Worm (Caenorhabditis elegans) whole organism, midembryonic: ENCODE results near the gene pqn-87.

Source experiments
- T22C8.4 ChIP-seq: fragments of 200-800 bp; sonication (Bioruptor generic); IDR thresholded peaks from 2 replicates; pipeline ENCODE4 v1.3.6; 2022; ENCODE audit warnings: missing genetic modification characterization, missing compliant biosample characterization
- cog-1 ChIP-seq: sonication (generic microtip); optimal IDR thresholded peaks from 2 replicates; lab custom pipeline; 2016; ENCODE audit warnings: missing genetic modification characterization, missing compliant biosample characterization
- flt-1 ChIP-seq: fragments of 200-800 bp; sonication (Bioruptor generic); IDR thresholded peaks from 2 replicates; pipeline ENCODE4 v1.3.6; 2022; ENCODE audit warnings: missing genetic modification characterization, missing compliant biosample characterization
- klf-2 ChIP-seq: fragments of 200-800 bp; sonication (Bioruptor generic); conservative IDR thresholded peaks from 2 replicates; pipeline ENCODE4 v1.3.6; 2022; ENCODE audit warnings: missing genetic modification reagents, missing genetic modification characterization, missing compliant biosample characterization
- med-1 ChIP-seq: sonication (generic microtip); optimal IDR thresholded peaks from 2 replicates; lab custom pipeline; 2017; ENCODE audit warnings: missing genetic modification characterization, mild to moderate bottlenecking, missing compliant biosample characterization, antibody characterized with exemption, missing genetic modification reagents; ENCODE audit not compliant: insufficient read depth
- ref-1 ChIP-seq: fragments of 200-800 bp; sonication (Bioruptor generic); conservative IDR thresholded peaks from 2 replicates; pipeline ENCODE4 v1.3.6; 2022; ENCODE audit warnings: missing genetic modification reagents, missing genetic modification characterization, missing compliant biosample characterization
- tab-1 ChIP-seq: fragments of 200-800 bp; sonication (Bioruptor generic); IDR thresholded peaks from 2 replicates; pipeline ENCODE4 v1.3.6; 2022; ENCODE audit warnings: missing genetic modification characterization, missing compliant biosample characterization
- ztf-23 ChIP-seq: fragments of 200-800 bp; sonication (Bioruptor generic); IDR thresholded peaks from 2 replicates; pipeline ENCODE4 v1.3.6; 2022; ENCODE audit warnings: missing genetic modification reagents, missing genetic modification characterization, missing compliant biosample characterization
- ztf-29 ChIP-seq: fragments of 200-800 bp; sonication (Bioruptor generic); IDR thresholded peaks from 2 replicates; pipeline ENCODE4 v1.3.6; 2022; ENCODE audit warnings: missing genetic modification reagents, missing genetic modification characterization, missing compliant biosample characterization

Gene pqn-87

ce11 chrII:12222524-12222923 is 2.4 kb downstream of the pqn-87 start:
- TF ChIP-seq tab-1 (GFP tag; lab: Robert Waterston, UW), result 0 out of 2 replicates have a peak, but pooled peaks have one; percentile 61
- peak; percentile 71; the same call in 1 of the 2 replicates for TF ChIP-seq flt-1
- no peak for TF ChIP-seq T22C8.4 (GFP tag; lab: Robert Waterston, UW)
- no peak for TF ChIP-seq ztf-29 (GFP tag; lab: Robert Waterston, UW)
- no peak for TF ChIP-seq klf-2 (GFP tag; lab: Robert Waterston, UW)
- no peak for TF ChIP-seq med-1 (GFP tag; lab: Kevin White, UChicago)
- no peak; the same call in 1 of the 2 replicates for TF ChIP-seq ztf-23
- TF ChIP-seq ref-1 (GFP tag; lab: Robert Waterston, UW), result no peak
- TF ChIP-seq cog-1, result peak; percentile 61

- no peak for TF ChIP-seq tab-1 (GFP tag; lab: Robert Waterston, UW)
- no peak for TF ChIP-seq T22C8.4 (GFP tag; lab: Robert Waterston, UW)
- TF ChIP-seq ztf-29 (GFP tag; lab: Robert Waterston, UW), result no peak
- no peak for TF ChIP-seq cog-1
- no peak for TF ChIP-seq med-1 (GFP tag; lab: Kevin White, UChicago)
- no peak for TF ChIP-seq ref-1 (GFP tag; lab: Robert Waterston, UW)
- no peak for TF ChIP-seq klf-2 (GFP tag; lab: Robert Waterston, UW)
- TF ChIP-seq flt-1, result no peak
- TF ChIP-seq ztf-23, result no peak
Observed at ce11 chrII:12214562-12214961, 10.3 kb downstream of the pqn-87 start.

ce11 chrII:12211652-12212245 is 13.1 kb downstream of the pqn-87 start:
- TF ChIP-seq klf-2 (GFP tag; lab: Robert Waterston, UW), result no peak
- TF ChIP-seq ztf-29 (GFP tag; lab: Robert Waterston, UW), result no peak
- TF ChIP-seq med-1 (GFP tag; lab: Kevin White, UChicago), result no peak
- TF ChIP-seq cog-1, result no peak
- TF ChIP-seq ztf-23, result no peak
- no peak for TF ChIP-seq tab-1 (GFP tag; lab: Robert Waterston, UW)
- TF ChIP-seq ref-1 (GFP tag; lab: Robert Waterston, UW), result no peak
- TF ChIP-seq T22C8.4 (GFP tag; lab: Robert Waterston, UW), result no peak
- no peak for TF ChIP-seq flt-1

ce11 chrII:12208741-12209140 is 16.1 kb downstream of the pqn-87 start:
- TF ChIP-seq ztf-23 (no peak), ref-1 (GFP tag; lab: Robert Waterston, UW) (no peak), T22C8.4 (GFP tag; lab: Robert Waterston, UW) (0 out of 2 replicates have a peak, but pooled peaks have one; percentile 6), klf-2 (GFP tag; lab: Robert Waterston, UW) (no peak), tab-1 (GFP tag; lab: Robert Waterston, UW) (no peak), cog-1 (no peak), med-1 (GFP tag; lab: Kevin White, UChicago) (no peak)

- TF ChIP-seq flt-1 (no peak), klf-2 (GFP tag; lab: Robert Waterston, UW) (no peak), tab-1 (GFP tag; lab: Robert Waterston, UW) (no peak), T22C8.4 (GFP tag; lab: Robert Waterston, UW) (no peak), med-1 (GFP tag; lab: Kevin White, UChicago) (no peak), ztf-29 (GFP tag; lab: Robert Waterston, UW) (no peak), ref-1 (GFP tag; lab: Robert Waterston, UW) (no peak), cog-1 (no peak), ztf-23 (no peak)
Observed at ce11 chrII:12204617-12205016, 20.3 kb downstream of the pqn-87 start.

ce11 chrII:12202921-12203320 is 22.0 kb downstream of the pqn-87 start, which contains the start of gene aqp-12:
TSS of gene aqp-12 (plus strand) at chrII:12203221.
- TF ChIP-seq ztf-23, result no peak
- TF ChIP-seq med-1 (GFP tag; lab: Kevin White, UChicago), result no peak
- TF ChIP-seq ztf-29 (GFP tag; lab: Robert Waterston, UW), result no peak
- no peak for TF ChIP-seq tab-1 (GFP tag; lab: Robert Waterston, UW)
- TF ChIP-seq ref-1 (GFP tag; lab: Robert Waterston, UW), result no peak
- TF ChIP-seq klf-2 (GFP tag; lab: Robert Waterston, UW), result no peak
- no peak for TF ChIP-seq T22C8.4 (GFP tag; lab: Robert Waterston, UW)

ce11 chrII:12202281-12202680 is 22.6 kb downstream of the pqn-87 start, which contains the start of gene trpp-5:
TSS of gene trpp-5 (minus strand) at chrII:12202381.
- TF ChIP-seq T22C8.4 (GFP tag; lab: Robert Waterston, UW) (no peak), cog-1 (no peak), klf-2 (GFP tag; lab: Robert Waterston, UW) (no peak), flt-1 (no peak)

ce11 chrII:12199912-12200637 is 24.8 kb downstream of the pqn-87 start, which contains the start of gene polg-1:
TSS of gene polg-1 (minus strand) at chrII:12199962.
- TF ChIP-seq T22C8.4 (GFP tag; lab: Robert Waterston, UW) (peak; percentile 80), ref-1 (GFP tag; lab: Robert Waterston, UW) (no peak), klf-2 (GFP tag; lab: Robert Waterston, UW) (0 out of 2 replicates have a peak, but pooled peaks have one; percentile 21), ztf-23 (no peak)

ce11 chrII:12199209-12199608 is 25.7 kb downstream of the pqn-87 start:
- TF ChIP-seq T22C8.4 (GFP tag; lab: Robert Waterston, UW), result peak; percentile 76
- TF ChIP-seq flt-1, result no peak
